Worm (Caenorhabditis elegans): ENCODE data around the gene ZK355.2.

DNA sequence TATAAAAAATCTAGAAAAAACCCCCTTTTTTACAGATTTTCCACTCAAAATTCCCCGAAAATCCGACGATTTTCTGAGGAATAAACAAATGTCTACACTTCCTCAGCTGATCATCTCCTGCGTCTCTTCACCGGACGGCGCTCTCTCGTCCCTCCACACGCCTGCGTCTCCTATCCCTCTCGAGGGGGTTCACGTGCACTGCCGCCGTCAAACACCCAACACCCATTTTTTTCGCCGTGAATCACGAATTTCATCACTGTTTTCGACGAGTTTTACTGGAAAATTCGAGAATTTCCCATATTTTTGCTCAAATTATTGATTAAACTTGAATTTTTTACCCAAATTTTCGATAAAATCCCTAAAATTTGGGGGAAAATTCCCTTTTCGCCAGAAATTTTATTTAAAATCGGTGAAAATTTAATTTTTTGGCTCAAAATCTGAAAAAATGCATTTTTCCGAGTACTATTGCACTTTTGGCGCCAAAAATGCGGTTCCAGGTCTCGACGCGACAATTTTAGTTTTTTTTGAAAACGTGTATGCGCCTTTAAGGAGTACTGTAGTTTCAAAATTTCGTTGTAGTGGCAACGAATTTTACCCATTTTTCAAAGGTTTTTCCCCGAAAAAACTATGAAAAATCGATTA is 2.8 kb upstream of the ZK355.2 start:
- TF ChIP-seq unc-39 (tag; optimal IDR thresholded peaks at IDR 0.05) (no peak), nhr-237 (tag; optimal IDR thresholded peaks at IDR 0.05) (no peak), pqm-1 (tag; optimal IDR thresholded peaks at IDR 0.05) (no peak), egl-27 (tag; optimal IDR thresholded peaks at IDR 0.05) (no peak), snpc-4 (tag; optimal IDR thresholded peaks at IDR 0.05) (peak; percentile 29)

Measured in whole organism, L3 larva.